Worm (Caenorhabditis elegans) whole organism, early embryonic: ENCODE data around the gene F32D8.4.

Experiments
- B0310.2 ChIP-seq: sonication (generic microtip); optimal IDR thresholded peaks from 2 replicates; lab custom pipeline; 2016; ENCODE audit warnings: mild to moderate bottlenecking, missing genetic modification characterization, missing compliant biosample characterization
- F13C5.2 ChIP-seq: sonication (generic microtip); optimal IDR thresholded peaks from 2 replicates; lab custom pipeline; 2017; ENCODE audit warnings: mild to moderate bottlenecking, missing genetic modification characterization, inconsistent platforms, missing compliant biosample characterization
- aly-1 ChIP-seq: sonication (generic microtip); optimal IDR thresholded peaks from 2 replicates; lab custom pipeline; 2016; ENCODE audit warnings: missing genetic modification characterization, missing compliant biosample characterization
- ama-1 ChIP-seq: fragments of 150-350 bp; optimal IDR thresholded peaks from 2 replicates; lab custom pipeline; 2014
- ceh-13 ChIP-seq: fragments of 200-800 bp; sonication (Bioruptor generic); optimal IDR thresholded peaks from 2 replicates; lab custom pipeline; 2018; ENCODE audit warnings: mild to moderate bottlenecking, missing genetic modification characterization, missing compliant biosample characterization
- ceh-36 ChIP-seq: sonication (generic microtip); optimal IDR thresholded peaks from 2 replicates; lab custom pipeline; 2016; ENCODE audit warnings: missing genetic modification characterization, inconsistent platforms, missing compliant biosample characterization
- ets-7 ChIP-seq: sonication (generic microtip); optimal IDR thresholded peaks from 2 replicates; lab custom pipeline; 2016; ENCODE audit warnings: missing genotype, missing genetic modification characterization, missing compliant biosample characterization
- flt-1 ChIP-seq: fragments of 200-800 bp; sonication (Bioruptor generic); IDR thresholded peaks from 2 replicates; pipeline ENCODE4 v1.3.6; 2022; ENCODE audit warnings: missing genetic modification characterization, missing compliant biosample characterization
- hmbx-1 ChIP-seq: sonication (generic microtip); optimal IDR thresholded peaks from 2 replicates; lab custom pipeline; 2016; ENCODE audit warnings: mild to moderate bottlenecking, missing genetic modification characterization, missing compliant biosample characterization
- hmg-4 ChIP-seq: fragments of 200-800 bp; sonication (Bioruptor generic); optimal IDR thresholded peaks from 2 replicates; lab custom pipeline; 2018; ENCODE audit warnings: mild to moderate bottlenecking, missing genetic modification characterization, missing compliant biosample characterization
- hnd-1 ChIP-seq: sonication (generic microtip); optimal IDR thresholded peaks from 2 replicates; lab custom pipeline; 2016; ENCODE audit warnings: missing genetic modification characterization, missing compliant biosample characterization
- pes-1 ChIP-seq: fragments of 200-800 bp; sonication (Bioruptor generic); IDR thresholded peaks from 2 replicates; pipeline ENCODE4 v1.3.6; 2022; ENCODE audit warnings: missing genetic modification reagents, missing genetic modification characterization, missing compliant biosample characterization
- scrt-1 ChIP-seq: fragments of 200-800 bp; sonication (Bioruptor generic); IDR thresholded peaks from 2 replicates; pipeline ENCODE4 v1.3.6; 2022; ENCODE audit warnings: missing genetic modification characterization, missing compliant biosample characterization
- sea-1 ChIP-seq: fragments of 200-800 bp; sonication (Bioruptor generic); conservative IDR thresholded peaks from 2 replicates; pipeline ENCODE4 v1.3.6; 2022; ENCODE audit warnings: missing genetic modification characterization, missing compliant biosample characterization
- tbx-11 ChIP-seq: fragments of 200-800 bp; sonication (Bioruptor generic); IDR thresholded peaks from 2 replicates; pipeline ENCODE4 v1.3.6; 2022; ENCODE audit warnings: missing genetic modification characterization, missing compliant biosample characterization
- tbx-37 ChIP-seq: fragments of 200-800 bp; sonication (Bioruptor generic); conservative IDR thresholded peaks from 2 replicates; pipeline ENCODE4 v1.3.6; 2022; ENCODE audit warnings: missing genetic modification reagents, missing genetic modification characterization, missing compliant biosample characterization
- tra-4 ChIP-seq: sonication (generic microtip); optimal IDR thresholded peaks from 2 replicates; lab custom pipeline; 2017; ENCODE audit warnings: missing genetic modification characterization, missing compliant biosample characterization

The F32D8.4 gene

DNA sequence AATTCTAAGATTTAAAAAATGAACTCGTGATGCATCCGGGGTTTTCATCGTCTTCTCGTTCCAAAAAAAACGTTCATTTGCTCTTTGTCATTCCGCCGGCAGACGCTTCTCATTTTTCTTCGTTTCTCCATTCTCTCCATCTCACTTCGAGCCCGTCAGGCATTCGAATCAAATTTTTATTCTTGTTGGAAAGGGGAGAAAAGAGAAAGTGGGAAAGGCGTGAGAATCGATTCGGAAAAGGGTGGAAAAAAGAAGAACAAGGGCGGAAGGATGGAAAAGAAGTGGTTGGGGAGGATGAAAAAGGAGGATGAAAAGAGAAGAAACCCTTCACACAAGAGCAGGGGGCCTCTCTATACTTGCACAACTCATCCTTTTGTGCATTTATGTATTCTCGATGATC is 11.4 kb upstream of the F32D8.4 start:
- no peak for TF ChIP-seq ceh-13 (GFP tag; lab: Kevin White, UChicago)
- TF ChIP-seq ceh-36 (tag; lab: Kevin White, UChicago): no peak
- TF ChIP-seq sea-1: no peak
- no peak for TF ChIP-seq tbx-11 (GFP tag; lab: Robert Waterston, UW)
- no peak for TF ChIP-seq pes-1 (GFP tag; lab: Robert Waterston, UW)
- no peak for TF ChIP-seq hnd-1 (tag; lab: Kevin White, UChicago)
- TF ChIP-seq ets-7 (tag; lab: Kevin White, UChicago): no peak
- no peak for TF ChIP-seq hmg-4 (GFP tag; lab: Kevin White, UChicago)
- no peak for TF ChIP-seq tbx-37
- no peak for TF ChIP-seq B0310.2 (tag; lab: Kevin White, UChicago)
- no peak for TF ChIP-seq hmbx-1
- TF ChIP-seq tra-4 (tag; lab: Kevin White, UChicago): no peak

- TF ChIP-seq F13C5.2 (tag; lab: Kevin White, UChicago) (no peak), pes-1 (GFP tag; lab: Robert Waterston, UW) (no peak)
These were observed 10.4 kb upstream of the F32D8.4 start, which contains the start of gene F32D8.15 for ce11 chrV:10903748-10904147. TSS of gene F32D8.15 (plus strand) at chrV:10904048.

- no peak for TF ChIP-seq ama-1 (lab: Kevin White, UChicago)
- TF ChIP-seq tbx-37: no peak
- no peak for TF ChIP-seq sea-1
- no peak for TF ChIP-seq hmg-4 (GFP tag; lab: Kevin White, UChicago)
- TF ChIP-seq aly-1 (tag; lab: Kevin White, UChicago): no peak
- TF ChIP-seq tbx-11 (GFP tag; lab: Robert Waterston, UW): no peak
- no peak for TF ChIP-seq pes-1 (GFP tag; lab: Robert Waterston, UW)
- no peak for TF ChIP-seq B0310.2 (tag; lab: Kevin White, UChicago)
- no peak for TF ChIP-seq ceh-13 (GFP tag; lab: Kevin White, UChicago)
- no peak for TF ChIP-seq F13C5.2 (tag; lab: Kevin White, UChicago)
These were observed 9.3 kb upstream of the F32D8.4 start, which contains the start of gene F32D8.8 for ce11 chrV:10902682-10903081. TSS of gene F32D8.8 (minus strand) at chrV:10902782.

DNA sequence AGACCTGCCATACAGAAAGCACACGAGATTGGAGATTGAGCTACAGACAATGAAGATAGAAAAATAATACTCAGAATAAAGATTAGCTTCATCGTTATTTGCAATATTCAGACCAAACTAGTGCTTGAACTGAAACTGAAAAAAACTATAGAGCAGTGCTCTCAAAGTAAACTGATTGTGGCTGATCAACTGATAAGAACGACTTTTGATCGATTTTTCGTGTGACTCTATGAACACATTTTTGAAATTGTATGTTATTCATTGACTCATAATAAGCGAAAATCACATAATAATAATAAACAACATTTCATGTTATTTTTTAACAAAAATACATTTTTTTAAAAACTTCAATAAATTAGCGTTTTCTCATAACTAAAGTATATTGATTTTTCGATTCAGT is 7.8 kb upstream of the F32D8.4 start, which contains the start of gene spp-16:
Gene spp-16, minus strand, starts transcription at position 179 of the 400 bp plus-strand sequence.
- TF ChIP-seq tra-4 (tag; lab: Kevin White, UChicago) (no peak), flt-1 (GFP tag; lab: Robert Waterston, UW) (no peak), ceh-36 (tag; lab: Kevin White, UChicago) (no peak), tbx-11 (GFP tag; lab: Robert Waterston, UW) (no peak), ets-7 (tag; lab: Kevin White, UChicago) (no peak), B0310.2 (tag; lab: Kevin White, UChicago) (no peak), tbx-37 (no peak), ama-1 (lab: Kevin White, UChicago) (no peak), aly-1 (tag; lab: Kevin White, UChicago) (no peak), hmbx-1 (no peak), F13C5.2 (tag; lab: Kevin White, UChicago) (no peak), scrt-1 (no peak), sea-1 (no peak), pes-1 (GFP tag; lab: Robert Waterston, UW) (no peak)

DNA sequence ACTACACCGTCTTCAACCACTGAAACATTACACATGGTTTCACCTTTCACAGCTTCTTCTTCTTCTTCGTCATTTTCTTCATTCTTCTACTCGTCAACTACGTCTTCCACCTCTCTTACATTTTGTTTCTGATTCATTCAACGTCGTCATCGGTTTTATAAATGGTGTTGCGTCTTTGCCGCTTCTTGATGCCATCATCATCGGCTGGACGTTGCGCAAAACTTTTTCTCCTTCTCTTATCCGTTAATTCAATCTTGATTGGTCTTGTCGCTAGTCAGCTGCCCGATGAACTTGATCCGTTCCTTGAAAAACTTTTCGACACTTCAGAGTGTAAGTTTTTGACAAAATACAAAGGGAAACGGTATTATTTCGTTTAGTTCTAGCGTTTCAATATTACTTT is 5.3 kb upstream of the F32D8.4 start:
- no peak for TF ChIP-seq hmbx-1
- no peak for TF ChIP-seq scrt-1
- TF ChIP-seq tbx-11 (GFP tag; lab: Robert Waterston, UW): no peak
- no peak for TF ChIP-seq hmg-4 (GFP tag; lab: Kevin White, UChicago)
- TF ChIP-seq pes-1 (GFP tag; lab: Robert Waterston, UW): no peak
- no peak for TF ChIP-seq ceh-13 (GFP tag; lab: Kevin White, UChicago)
- TF ChIP-seq aly-1 (tag; lab: Kevin White, UChicago): no peak
- TF ChIP-seq hnd-1 (tag; lab: Kevin White, UChicago): no peak
- TF ChIP-seq sea-1: no peak
- TF ChIP-seq tra-4 (tag; lab: Kevin White, UChicago): no peak
- TF ChIP-seq tbx-37: no peak
- TF ChIP-seq ets-7 (tag; lab: Kevin White, UChicago): no peak
- TF ChIP-seq flt-1 (GFP tag; lab: Robert Waterston, UW): no peak
- TF ChIP-seq ama-1 (lab: Kevin White, UChicago): no peak
- no peak for TF ChIP-seq F13C5.2 (tag; lab: Kevin White, UChicago)
- TF ChIP-seq B0310.2 (tag; lab: Kevin White, UChicago): no peak
- no peak for TF ChIP-seq ceh-36 (tag; lab: Kevin White, UChicago)

- TF ChIP-seq flt-1 (GFP tag; lab: Robert Waterston, UW) (no peak), tbx-11 (GFP tag; lab: Robert Waterston, UW) (no peak), scrt-1 (no peak), sea-1 (no peak), hmbx-1 (no peak), tbx-37 (no peak), hmg-4 (GFP tag; lab: Kevin White, UChicago) (no peak), ceh-13 (GFP tag; lab: Kevin White, UChicago) (no peak)
These were observed 4.7 kb upstream of the F32D8.4 start, which contains the start of gene F32D8.7 for ce11 chrV:10898107-10898506. TSS of gene F32D8.7 (plus strand) at chrV:10898435.

ce11 chrV:10897172-10897571 is 3.8 kb upstream of the F32D8.4 start:
- TF ChIP-seq tbx-37: peak; percentile 61
- no peak; the same call in none of the 2 replicates for TF ChIP-seq pes-1 (GFP tag; lab: Robert Waterston, UW)
- TF ChIP-seq F13C5.2 (tag; lab: Kevin White, UChicago): peak; percentile 93
- peak; percentile 46; the same call in 1 of the 2 replicates for TF ChIP-seq scrt-1
- no peak for TF ChIP-seq ceh-36 (tag; lab: Kevin White, UChicago)
- TF ChIP-seq aly-1 (tag; lab: Kevin White, UChicago): no peak
- TF ChIP-seq hnd-1 (tag; lab: Kevin White, UChicago): peak; percentile 53
- TF ChIP-seq flt-1 (GFP tag; lab: Robert Waterston, UW): peak; percentile 76
- TF ChIP-seq ceh-13 (GFP tag; lab: Kevin White, UChicago): no peak
- peak; percentile 82 for TF ChIP-seq hmg-4 (GFP tag; lab: Kevin White, UChicago)
- peak; percentile 58; the same call in 1 of the 2 replicates for TF ChIP-seq tbx-11 (GFP tag; lab: Robert Waterston, UW)
- TF ChIP-seq hmbx-1: no peak
- TF ChIP-seq sea-1: peak; percentile 68; the same call in 1 of the 2 replicates
- TF ChIP-seq ets-7 (tag; lab: Kevin White, UChicago): no peak
- TF ChIP-seq B0310.2 (tag; lab: Kevin White, UChicago): peak; percentile 25
- no peak for TF ChIP-seq ama-1 (lab: Kevin White, UChicago)
- TF ChIP-seq tra-4 (tag; lab: Kevin White, UChicago): no peak
